Worm (Caenorhabditis elegans) whole organism, L3 larva: ENCODE measurements around the gene T16G1.4.

Source experiments
- ama-1 ChIP-seq: fragments of 150-350 bp; optimal IDR thresholded peaks from 2 replicates; lab custom pipeline; 2018
- elt-3 ChIP-seq, 3 experiments: fragments of 150-350 bp in 1 of 3; sonication (generic microtip) in 2 of 3; optimal IDR thresholded peaks; 2 replicates in 2 of 3; 4 replicates in 1 of 3; lab custom pipeline; 2014 to 2017; ENCODE audit warnings: missing biosample characterization in 3 of 3, missing genetic modification characterization in 3 of 3
- jun-1 ChIP-seq: fragments of 150-350 bp; optimal IDR thresholded peaks from 2 replicates; lab custom pipeline; 2014; ENCODE audit warnings: missing biosample characterization, missing genetic modification reagents, missing genetic modification characterization
- pha-4 ChIP-seq: fragments of 150-350 bp; optimal IDR thresholded peaks from 2 replicates; lab custom pipeline; 2014; ENCODE audit warnings: missing biosample characterization, missing genetic modification reagents, missing genetic modification characterization
- pqm-1 ChIP-seq: fragments of 150-350 bp; optimal IDR thresholded peaks from 2 replicates; lab custom pipeline; 2017; ENCODE audit warnings: missing biosample characterization, missing genetic modification characterization, inconsistent platforms
- skn-1 ChIP-seq: fragments of 150-350 bp; optimal IDR thresholded peaks from 2 replicates; lab custom pipeline; 2014; ENCODE audit warnings: missing biosample characterization, missing genetic modification characterization
- tbx-2 ChIP-seq: sonication (generic microtip); optimal IDR thresholded peaks from 2 replicates; lab custom pipeline; 2016; ENCODE audit warnings: mild to moderate bottlenecking, missing genetic modification characterization, missing compliant biosample characterization
- ztf-4 ChIP-seq: fragments of 150-350 bp; optimal IDR thresholded peaks from 2 replicates; lab custom pipeline; 2014; ENCODE audit warnings: missing biosample characterization, missing genetic modification characterization

ce11 chrV:12924128-12924527 is 17.5 kb downstream of the T16G1.4 start, which contains the start of gene pqn-67:
- TF ChIP-seq jun-1, result no peak
- no peak for TF ChIP-seq tbx-2 (tag; lab: Kevin White, UChicago)
- TF ChIP-seq elt-3 (tag; optimal IDR thresholded peaks at IDR 0.05; lab: Kevin White, UChicago), result no peak
- TF ChIP-seq pqm-1 (tag; lab: Kevin White, UChicago), result no peak
- no peak for TF ChIP-seq skn-1 (tag; lab: Kevin White, UChicago)
- no peak for TF ChIP-seq ama-1 (lab: Kevin White, UChicago)
- TF ChIP-seq ztf-4 (tag; lab: Kevin White, UChicago), result no peak
- no peak for TF ChIP-seq pha-4 (tag; lab: Kevin White, UChicago)
